Worm (Caenorhabditis elegans) whole organism, L4 larva: ENCODE measurements around the gene T23B7.3.

Experiments used
- ces-1 ChIP-seq: fragments of 150-350 bp; sonication (generic microtip); optimal IDR thresholded peaks from 4 replicates; lab custom pipeline; 2014; ENCODE audit warnings: missing biosample characterization, missing genetic modification reagents, missing genetic modification characterization
- egl-27 ChIP-seq: sonication (generic microtip); optimal IDR thresholded peaks from 3 replicates; lab custom pipeline; 2017; ENCODE audit warnings: missing biosample characterization, missing genetic modification reagents, missing genetic modification characterization
- pqm-1 ChIP-seq: sonication (generic microtip); optimal IDR thresholded peaks from 2 replicates; lab custom pipeline; 2017; ENCODE audit warnings: missing biosample characterization, missing genetic modification characterization
- ztf-11 ChIP-seq: fragments of 150-350 bp; optimal IDR thresholded peaks from 2 replicates; lab custom pipeline; 2014; ENCODE audit warnings: missing biosample characterization, missing genetic modification characterization

DNA sequence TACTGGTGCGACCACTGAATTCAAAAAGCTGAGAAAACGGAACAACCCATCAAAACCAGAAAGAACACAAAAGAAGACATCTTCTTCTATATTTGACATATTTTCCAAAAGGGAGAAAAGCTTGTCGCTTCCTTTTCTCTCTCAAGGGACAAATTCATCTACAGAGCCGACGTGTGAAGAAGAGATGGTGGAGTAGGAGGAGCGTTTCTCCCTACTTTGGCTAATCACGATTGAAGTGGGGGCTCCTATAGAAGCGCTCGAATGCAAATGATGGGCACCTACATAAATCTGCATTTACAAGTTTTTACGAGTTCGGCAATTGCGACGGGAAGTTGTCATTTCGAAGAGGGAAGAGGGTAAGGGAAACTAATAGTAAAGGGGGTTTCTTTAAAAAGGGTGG lies 43.7 kb upstream of the T23B7.3 start:
- TF ChIP-seq ztf-11 (tag; lab: Kevin White, UChicago) = no peak
- TF ChIP-seq egl-27 (tag; lab: Kevin White, UChicago) = no peak
- TF ChIP-seq pqm-1 = no peak
- TF ChIP-seq ces-1 = no peak
